Worm (Caenorhabditis elegans) whole organism, L4 larva: ENCODE results near the gene far-4.

ENCODE experiments used
- F10B5.3 ChIP-seq: sonication (generic microtip); optimal IDR thresholded peaks from 2 replicates; lab custom pipeline; 2016; ENCODE audit warnings: mild to moderate bottlenecking, missing genetic modification characterization, missing compliant biosample characterization
- T20F7.1 ChIP-seq: fragments of 200-800 bp; sonication (Bioruptor generic); optimal IDR thresholded peaks from 2 replicates; lab custom pipeline; 2018; ENCODE audit warnings: mild to moderate bottlenecking, missing genetic modification characterization, missing compliant biosample characterization
- ceh-82 ChIP-seq: sonication (generic microtip); optimal IDR thresholded peaks from 2 replicates; lab custom pipeline; 2017; ENCODE audit warnings: missing biosample characterization, missing genetic modification characterization
- cey-2 ChIP-seq: sonication (generic microtip); optimal IDR thresholded peaks from 3 replicates; lab custom pipeline; 2017; ENCODE audit warnings: missing genetic modification characterization, mild to moderate bottlenecking, missing compliant biosample characterization, antibody characterized with exemption, borderline replicate concordance; ENCODE audit not compliant: insufficient read depth
- dpl-1 ChIP-seq: fragments of 150-350 bp; optimal IDR thresholded peaks from 2 replicates; lab custom pipeline; 2014; ENCODE audit warnings: missing biosample characterization, missing genetic modification reagents, missing genetic modification characterization
- fos-1 ChIP-seq: fragments of 150-350 bp; optimal IDR thresholded peaks from 2 replicates; lab custom pipeline; 2014; ENCODE audit warnings: missing biosample characterization, missing genetic modification characterization
- jun-1 ChIP-seq: fragments of 150-350 bp; optimal IDR thresholded peaks from 2 replicates; lab custom pipeline; 2014; ENCODE audit warnings: missing biosample characterization, missing genetic modification reagents, missing genetic modification characterization
- lin-38 ChIP-seq: fragments of 200-800 bp; sonication (Bioruptor generic); IDR thresholded peaks from 2 replicates; pipeline ENCODE4 v1.3.6; 2022; ENCODE audit warnings: missing genetic modification reagents, missing genetic modification characterization, missing compliant biosample characterization
- nhr-237 ChIP-seq: sonication (generic microtip); optimal IDR thresholded peaks from 2 replicates; lab custom pipeline; 2017; ENCODE audit warnings: missing biosample characterization, missing genetic modification characterization
- nhr-76 ChIP-seq: fragments of 150-350 bp; optimal IDR thresholded peaks from 2 replicates; lab custom pipeline; 2014; ENCODE audit warnings: missing biosample characterization, missing genetic modification characterization
- snpc-4 ChIP-seq: fragments of 150-350 bp; optimal IDR thresholded peaks from 2 replicates; lab custom pipeline; 2014; ENCODE audit warnings: missing biosample characterization, missing genetic modification characterization
- unc-130 ChIP-seq: sonication (generic microtip); optimal IDR thresholded peaks from 2 replicates; lab custom pipeline; 2016; ENCODE audit warnings: missing genetic modification reagents, missing genetic modification characterization, missing compliant biosample characterization
- ztf-11 ChIP-seq: fragments of 150-350 bp; optimal IDR thresholded peaks from 2 replicates; lab custom pipeline; 2014; ENCODE audit warnings: missing biosample characterization, missing genetic modification characterization

DNA sequence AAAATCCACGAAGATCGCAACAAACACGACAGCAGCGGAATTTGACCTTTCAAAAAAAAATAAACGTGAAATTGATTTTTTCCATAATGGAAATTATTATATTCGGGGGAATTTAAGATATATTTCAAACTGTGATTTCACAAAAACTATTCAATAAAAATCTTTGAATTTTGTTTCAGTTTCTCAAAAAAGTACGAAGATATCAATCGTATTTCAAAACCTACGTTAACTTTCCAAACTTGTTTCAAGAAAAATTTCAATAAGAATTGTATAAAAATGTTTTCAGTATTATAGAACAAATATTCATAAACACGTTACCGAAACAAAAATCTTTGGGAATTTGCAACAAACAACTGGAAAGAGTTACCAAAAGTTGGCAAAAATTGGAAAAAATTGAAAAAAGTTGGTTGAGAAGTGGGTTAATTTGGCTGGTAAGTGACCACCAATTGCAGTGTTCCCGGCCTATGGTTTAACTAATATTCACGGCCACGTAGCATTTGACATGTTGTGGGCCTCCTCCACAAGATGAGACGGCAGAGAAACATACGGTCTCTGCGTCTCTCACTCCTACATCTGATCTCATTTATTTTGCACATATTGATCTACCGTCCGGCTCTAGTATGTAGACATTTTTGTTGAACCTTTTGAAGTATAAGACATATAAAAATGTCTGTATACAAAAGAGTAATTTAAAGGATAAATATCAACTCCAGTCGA lies 48.5 kb downstream of the far-4 start, which contains the start of the genes T16G1.9 and T16G1.18:
- no peak for TF ChIP-seq fos-1 (tag; lab: Kevin White, UChicago)
- no peak; the same call in 1 of the 2 replicates for TF ChIP-seq lin-38 (GFP tag; lab: Robert Waterston, UW)
- no peak for TF ChIP-seq nhr-237 (tag; lab: Kevin White, UChicago)
- TF ChIP-seq T20F7.1, result peak; percentile 85
- TF ChIP-seq cey-2 (tag; lab: Kevin White, UChicago), result no peak
- no peak for TF ChIP-seq snpc-4 (tag; lab: Kevin White, UChicago)
- TF ChIP-seq ztf-11 (tag; lab: Kevin White, UChicago), result no peak
- TF ChIP-seq unc-130 (GFP tag; lab: Kevin White, UChicago), result no peak
- no peak for TF ChIP-seq F10B5.3 (tag; lab: Kevin White, UChicago)
- TF ChIP-seq nhr-76 (tag; lab: Kevin White, UChicago), result no peak
- no peak for TF ChIP-seq ceh-82 (tag; lab: Kevin White, UChicago)
- TF ChIP-seq dpl-1, result peak; percentile 43
- no peak for TF ChIP-seq jun-1 (tag; lab: Kevin White, UChicago)
